Worm (Caenorhabditis elegans): ENCODE results near the gene fbxa-42.

fbxa-42 gene

ce11 chrIII:2219408-2219807 lies 41.8 kb downstream of the fbxa-42 start, which contains the start of gene fbxa-12:
Gene fbxa-12 (plus strand): TSS chrIII:2219708.
- no peak for TF ChIP-seq mab-5 (tag; optimal IDR thresholded peaks at IDR 0.05)
- TF ChIP-seq nhr-76 (tag; optimal IDR thresholded peaks at IDR 0.05) = no peak
- TF ChIP-seq nhr-237 (tag; optimal IDR thresholded peaks at IDR 0.05) = no peak
- no peak for TF ChIP-seq ceh-83 (GFP tag; optimal IDR thresholded peaks at IDR 0.05)
- TF ChIP-seq zip-8 (tag; optimal IDR thresholded peaks at IDR 0.05) = no peak
- TF ChIP-seq sptf-1 (tag; optimal IDR thresholded peaks at IDR 0.05) = no peak
- TF ChIP-seq snpc-4 (tag; optimal IDR thresholded peaks at IDR 0.05) = no peak
- no peak for TF ChIP-seq M03D4.4 (tag; optimal IDR thresholded peaks at IDR 0.05)
- no peak for TF ChIP-seq mep-1 (tag; optimal IDR thresholded peaks at IDR 0.05)
- no peak for TF ChIP-seq lin-32 (GFP tag; optimal IDR thresholded peaks at IDR 0.05)
- TF ChIP-seq nhr-12 (tag; optimal IDR thresholded peaks at IDR 0.05) = no peak
- no peak for TF ChIP-seq mls-2 (tag; optimal IDR thresholded peaks at IDR 0.05)
- TF ChIP-seq hlh-1 (tag; optimal IDR thresholded peaks at IDR 0.05) = no peak
- no peak for TF ChIP-seq nhr-28 (tag; optimal IDR thresholded peaks at IDR 0.05)
- no peak for TF ChIP-seq blmp-1 (tag; optimal IDR thresholded peaks at IDR 0.05)
- TF ChIP-seq ham-2 (GFP tag; optimal IDR thresholded peaks at IDR 0.05) = no peak
- no peak for TF ChIP-seq ceh-43 (GFP tag; optimal IDR thresholded peaks at IDR 0.05)
- TF ChIP-seq unc-120 (tag; optimal IDR thresholded peaks at IDR 0.05; ENCODE audit: poor library complexity, severe bottlenecking) = no peak
- TF ChIP-seq lsy-2 (tag; optimal IDR thresholded peaks at IDR 0.05) = no peak

- TF ChIP-seq mls-2 (tag; optimal IDR thresholded peaks at IDR 0.05) (no peak), nhr-76 (tag; optimal IDR thresholded peaks at IDR 0.05) (no peak), mep-1 (tag; optimal IDR thresholded peaks at IDR 0.05) (no peak), bed-3 (GFP tag; optimal IDR thresholded peaks at IDR 0.05) (no peak), zip-8 (tag; optimal IDR thresholded peaks at IDR 0.05) (no peak), lin-32 (GFP tag; optimal IDR thresholded peaks at IDR 0.05) (no peak), nhr-237 (tag; optimal IDR thresholded peaks at IDR 0.05) (no peak), ces-1 (GFP tag; optimal IDR thresholded peaks at IDR 0.05) (no peak), drap-1 (GFP tag; optimal IDR thresholded peaks at IDR 0.05) (no peak), elt-1 (tag; optimal IDR thresholded peaks at IDR 0.05; ENCODE audit: borderline replicate concordance, insufficient read depth) (no peak), ham-2 (GFP tag; optimal IDR thresholded peaks at IDR 0.05) (no peak), M03D4.4 (tag; optimal IDR thresholded peaks at IDR 0.05) (no peak), pha-4 (tag; optimal IDR thresholded peaks at IDR 0.05) (no peak), tbx-8 (GFP tag; optimal IDR thresholded peaks at IDR 0.05) (no peak), ceh-83 (GFP tag; optimal IDR thresholded peaks at IDR 0.05) (no peak), lsy-2 (tag; optimal IDR thresholded peaks at IDR 0.05) (no peak), nhr-28 (tag; optimal IDR thresholded peaks at IDR 0.05) (no peak), nhr-2 (tag; optimal IDR thresholded peaks at IDR 0.05) (no peak)
These were observed 48.9 kb downstream of the fbxa-42 start for ce11 chrIII:2212343-2212742.

- TF ChIP-seq bed-3 (GFP tag; optimal IDR thresholded peaks at IDR 0.05) (no peak), zip-8 (tag; optimal IDR thresholded peaks at IDR 0.05) (no peak), flh-1 (GFP tag; optimal IDR thresholded peaks at IDR 0.05) (no peak)
These were observed 50.1 kb downstream of the fbxa-42 start, which contains the start of gene C39B5.14 for ce11 chrIII:2211120-2211519. Gene C39B5.14 (plus strand): TSS chrIII:2211420.

- TF ChIP-seq ham-2 (GFP tag; optimal IDR thresholded peaks at IDR 0.05) = no peak
- no peak for TF ChIP-seq cnd-1 (tag; optimal IDR thresholded peaks at IDR 0.05)
- TF ChIP-seq pha-4 (tag; optimal IDR thresholded peaks at IDR 0.05) = no peak
- TF ChIP-seq hlh-1 (tag; optimal IDR thresholded peaks at IDR 0.05) = no peak
- no peak for TF ChIP-seq lin-32 (GFP tag; optimal IDR thresholded peaks at IDR 0.05)
- no peak for TF ChIP-seq ceh-83 (GFP tag; optimal IDR thresholded peaks at IDR 0.05)
- no peak for TF ChIP-seq elt-1 (tag; optimal IDR thresholded peaks at IDR 0.05; ENCODE audit: borderline replicate concordance, insufficient read depth)
- TF ChIP-seq mep-1 (tag; optimal IDR thresholded peaks at IDR 0.05) = no peak
- no peak for TF ChIP-seq lsy-2 (tag; optimal IDR thresholded peaks at IDR 0.05)
- TF ChIP-seq unc-39 (tag; optimal IDR thresholded peaks at IDR 0.05) = no peak
- TF ChIP-seq nhr-76 (tag; optimal IDR thresholded peaks at IDR 0.05) = no peak
- no peak for TF ChIP-seq blmp-1 (tag; optimal IDR thresholded peaks at IDR 0.05)
- TF ChIP-seq M03D4.4 (tag; optimal IDR thresholded peaks at IDR 0.05) = no peak
- no peak for TF ChIP-seq nhr-2 (tag; optimal IDR thresholded peaks at IDR 0.05)
- TF ChIP-seq unc-120 (tag; optimal IDR thresholded peaks at IDR 0.05; ENCODE audit: poor library complexity, severe bottlenecking) = no peak
- no peak for TF ChIP-seq mls-2 (tag; optimal IDR thresholded peaks at IDR 0.05)
- TF ChIP-seq zip-8 (tag; optimal IDR thresholded peaks at IDR 0.05) = no peak
These were observed 50.7 kb downstream of the fbxa-42 start for ce11 chrIII:2210601-2211000.
